Worm (Caenorhabditis elegans) whole organism, L3 larva: ENCODE data around the gene dph-1.

Experiments used
- R02D3.7 ChIP-seq: fragments of 150-350 bp; optimal IDR thresholded peaks from 2 replicates; lab custom pipeline; 2014; ENCODE audit warnings: missing biosample characterization, missing genetic modification characterization
- ZK546.5 ChIP-seq: sonication (generic microtip); optimal IDR thresholded peaks from 2 replicates; lab custom pipeline; 2017; ENCODE audit warnings: missing biosample characterization, missing genetic modification characterization
- ceh-9 ChIP-seq: sonication (generic microtip); optimal IDR thresholded peaks from 2 replicates; lab custom pipeline; 2018; ENCODE audit warnings: missing biosample characterization, missing genetic modification characterization
- fos-1 ChIP-seq: fragments of 150-350 bp; optimal IDR thresholded peaks from 2 replicates; lab custom pipeline; 2014; ENCODE audit warnings: missing biosample characterization, missing genetic modification characterization
- jun-1 ChIP-seq: fragments of 150-350 bp; optimal IDR thresholded peaks from 2 replicates; lab custom pipeline; 2014; ENCODE audit warnings: missing biosample characterization, missing genetic modification reagents, missing genetic modification characterization
- nhr-11 ChIP-seq: fragments of 150-350 bp; optimal IDR thresholded peaks from 2 replicates; lab custom pipeline; 2014; ENCODE audit warnings: missing biosample characterization, missing genetic modification characterization
- nhr-237 ChIP-seq: fragments of 150-350 bp; optimal IDR thresholded peaks from 2 replicates; lab custom pipeline; 2014; ENCODE audit warnings: missing biosample characterization, missing genetic modification characterization
- nhr-25 ChIP-seq: sonication (generic microtip); optimal IDR thresholded peaks from 2 replicates; lab custom pipeline; 2017; ENCODE audit warnings: missing biosample characterization, missing genetic modification characterization
- nhr-76 ChIP-seq: fragments of 150-350 bp; sonication (generic microtip); optimal IDR thresholded peaks from 5 replicates; lab custom pipeline; 2014; ENCODE audit warnings: missing biosample characterization, missing genetic modification characterization
- tbx-2 ChIP-seq: sonication (generic microtip); optimal IDR thresholded peaks from 2 replicates; lab custom pipeline; 2016; ENCODE audit warnings: mild to moderate bottlenecking, missing genetic modification characterization, missing compliant biosample characterization
- unc-62 ChIP-seq: fragments of 150-350 bp; sonication (generic microtip); optimal IDR thresholded peaks from 4 replicates; lab custom pipeline; 2014; ENCODE audit warnings: missing biosample characterization, missing genetic modification reagents, missing genetic modification characterization
- zag-1 ChIP-seq: fragments of 150-350 bp; optimal IDR thresholded peaks from 2 replicates; lab custom pipeline; 2014; ENCODE audit warnings: missing biosample characterization, missing genetic modification characterization

ce11 chrIII:3729520-3729919 is 22.8 kb downstream of the dph-1 start, which contains the start of gene F34D10.9:
- TF ChIP-seq nhr-76 (tag; lab: Kevin White, UChicago) (no peak), unc-62 (GFP tag; lab: Kevin White, UChicago) (no peak), fos-1 (tag; lab: Kevin White, UChicago) (no peak), ZK546.5 (tag; lab: Kevin White, UChicago) (no peak), jun-1 (tag; lab: Kevin White, UChicago) (no peak), ceh-9 (tag; lab: Kevin White, UChicago) (no peak), nhr-11 (tag; lab: Kevin White, UChicago) (no peak), tbx-2 (no peak), R02D3.7 (no peak), nhr-237 (tag; lab: Kevin White, UChicago) (no peak), zag-1 (no peak), nhr-25 (no peak)
